Fruit fly (Drosophila melanogaster) ovary, adult (tissue): Measurements from ENCODE around the gene CG9452.
"Not testable (repeated sequence)": the region's sequence is repeated elsewhere in the genome, so short reads cannot be mapped to it uniquely, and the experiment has no call there.

Source experiments
- CG17801 ChIP-seq: fragments of 200-800 bp; optimal IDR thresholded peaks from 2 replicates; lab custom pipeline; 2019; ENCODE audit warnings: missing biosample characterization, mild to moderate bottlenecking, missing genetic modification characterization, moderate library complexity; ENCODE audit not compliant: partially characterized antibody

The CG9452 gene

dm6 chr3L:19497135-19497534 is 6.5 kb downstream of the CG9452 start:
- TF ChIP-seq CG17801 (GFP tag; lab: Kevin White, UChicago), result no peak

dm6 chr3L:19496600-19496999 is 7.1 kb downstream of the CG9452 start:
- TF ChIP-seq CG17801 (GFP tag; lab: Kevin White, UChicago), result no peak

- peak; percentile 43 for TF ChIP-seq CG17801 (GFP tag; lab: Kevin White, UChicago)
Observed at dm6 chr3L:19495991-19496588, 7.6 kb downstream of the CG9452 start.

dm6 chr3L:19494954-19495353 is 8.7 kb downstream of the CG9452 start:
- TF ChIP-seq CG17801 (GFP tag; lab: Kevin White, UChicago), result no peak

- TF ChIP-seq CG17801 (GFP tag; lab: Kevin White, UChicago), result not testable (repeated sequence)
Observed at dm6 chr3L:19487260-19487659, 16.4 kb downstream of the CG9452 start, which contains the start of gene CG32212. Gene CG32212 (plus strand): TSS chr3L:19487560.

- TF ChIP-seq CG17801 (GFP tag; lab: Kevin White, UChicago), result no peak
Observed at dm6 chr3L:19486398-19486797, 17.3 kb downstream of the CG9452 start, which contains the start of gene brv1. Gene brv1 (minus strand): TSS chr3L:19486498.

- no peak for TF ChIP-seq CG17801 (GFP tag; lab: Kevin White, UChicago)
Observed at dm6 chr3L:19483007-19483406, 20.7 kb downstream of the CG9452 start.

dm6 chr3L:19482014-19482413 is 21.7 kb downstream of the CG9452 start:
- TF ChIP-seq CG17801 (GFP tag; lab: Kevin White, UChicago), result no peak

- TF ChIP-seq CG17801 (GFP tag; lab: Kevin White, UChicago), result no peak
Observed at dm6 chr3L:19481209-19481608, 22.5 kb downstream of the CG9452 start.

- not testable (repeated sequence) for TF ChIP-seq CG17801 (GFP tag; lab: Kevin White, UChicago)
Observed at dm6 chr3L:19475478-19475877, 28.2 kb downstream of the CG9452 start, which contains the start of the genes CG18294 and CG32213. Gene CG18294 (minus strand): TSS chr3L:19475578. Gene CG32213 (plus strand): TSS chr3L:19475839.

- TF ChIP-seq CG17801 (GFP tag; lab: Kevin White, UChicago), result not testable (repeated sequence)
Observed at dm6 chr3L:19472128-19472527, 31.5 kb downstream of the CG9452 start, which contains the start of the genes 825-Oak and CG12519. Gene 825-Oak (minus strand): TSS chr3L:19472228. Gene CG12519 (plus strand): TSS chr3L:19472491.

dm6 chr3L:19466979-19467378 is 36.7 kb downstream of the CG9452 start, which contains the start of the genes CG14096 and CG32214:
Gene CG14096 (minus strand): TSS chr3L:19467079.
Gene CG32214 (plus strand): TSS chr3L:19467346.
- not testable (repeated sequence) for TF ChIP-seq CG17801 (GFP tag; lab: Kevin White, UChicago)

- TF ChIP-seq CG17801 (GFP tag; lab: Kevin White, UChicago), result no peak
Observed at dm6 chr3L:19464659-19465058, 39.0 kb downstream of the CG9452 start, which contains the start of gene CG14095. Gene CG14095 (minus strand): TSS chr3L:19464759.
